Worm (Caenorhabditis elegans) whole organism, midembryonic: ENCODE results near the gene srh-63.

Experiments
- cog-1 ChIP-seq: sonication (generic microtip); optimal IDR thresholded peaks from 2 replicates; lab custom pipeline; 2016; ENCODE audit warnings: missing genetic modification characterization, missing compliant biosample characterization
- klf-2 ChIP-seq: fragments of 200-800 bp; sonication (Bioruptor generic); conservative IDR thresholded peaks from 2 replicates; pipeline ENCODE4 v1.3.6; 2022; ENCODE audit warnings: missing genetic modification reagents, missing genetic modification characterization, missing compliant biosample characterization
- ref-1 ChIP-seq: fragments of 200-800 bp; sonication (Bioruptor generic); conservative IDR thresholded peaks from 2 replicates; pipeline ENCODE4 v1.3.6; 2022; ENCODE audit warnings: missing genetic modification reagents, missing genetic modification characterization, missing compliant biosample characterization
- tab-1 ChIP-seq: fragments of 200-800 bp; sonication (Bioruptor generic); IDR thresholded peaks from 2 replicates; pipeline ENCODE4 v1.3.6; 2022; ENCODE audit warnings: missing genetic modification characterization, missing compliant biosample characterization
- ztf-29 ChIP-seq: fragments of 200-800 bp; sonication (Bioruptor generic); IDR thresholded peaks from 2 replicates; pipeline ENCODE4 v1.3.6; 2022; ENCODE audit warnings: missing genetic modification reagents, missing genetic modification characterization, missing compliant biosample characterization

- TF ChIP-seq klf-2 (GFP tag; lab: Robert Waterston, UW) (no peak), tab-1 (no peak), ref-1 (GFP tag; lab: Robert Waterston, UW) (no peak), ztf-29 (GFP tag; lab: Robert Waterston, UW) (no peak), cog-1 (no peak)
These were observed 11.3 kb upstream of the srh-63 start, which contains the start of gene Y57G11A.5 for ce11 chrIV:14512405-14512804.
